Worm (Caenorhabditis elegans): ENCODE measurements around the gene fbxb-43.

The fbxb-43 gene

ce11 chrII:1586305-1586704 is 50.3 kb downstream of the fbxb-43 start, which contains the start of gene T07H3.8:
TSS of gene T07H3.8 (plus strand) at chrII:1586605.
- TF ChIP-seq lin-39 (tag; optimal IDR thresholded peaks at IDR 0.05): no peak
- TF ChIP-seq ceh-28 (tag; optimal IDR thresholded peaks at IDR 0.05): no peak
- no peak for TF ChIP-seq pqm-1 (tag; optimal IDR thresholded peaks at IDR 0.05)
- TF ChIP-seq sea-2 (GFP tag; optimal IDR thresholded peaks at IDR 0.05): no peak
- no peak for TF ChIP-seq nhr-12 (tag; optimal IDR thresholded peaks at IDR 0.05)
- TF ChIP-seq jun-1 (tag; optimal IDR thresholded peaks at IDR 0.05): no peak
- no peak for TF ChIP-seq ama-1 (optimal IDR thresholded peaks at IDR 0.05)
- TF ChIP-seq nhr-11 (tag; optimal IDR thresholded peaks at IDR 0.05): no peak
- TF ChIP-seq lin-15B (tag; optimal IDR thresholded peaks at IDR 0.05): no peak
- TF ChIP-seq mdl-1 (tag; optimal IDR thresholded peaks at IDR 0.05): no peak
- no peak for TF ChIP-seq elt-2 (tag; optimal IDR thresholded peaks at IDR 0.05)
- no peak for TF ChIP-seq egl-5 (tag; optimal IDR thresholded peaks at IDR 0.05)
- no peak for TF ChIP-seq elt-3 (tag; optimal IDR thresholded peaks at IDR 0.05)
- no peak for TF ChIP-seq fkh-2 (tag; optimal IDR thresholded peaks at IDR 0.05)
